Worm (Caenorhabditis elegans) whole organism, young adult: ENCODE measurements around the gene gpx-4.

Experiments
- B0261.1 ChIP-seq: sonication (generic microtip); optimal IDR thresholded peaks from 2 replicates; lab custom pipeline; 2016; ENCODE audit warnings: mild to moderate bottlenecking, missing genetic modification characterization, moderate library complexity, missing compliant biosample characterization
- F33H1.4 ChIP-seq: fragments of 200-800 bp; sonication (Bioruptor generic); IDR thresholded peaks from 2 replicates; pipeline ENCODE4 v1.3.6; 2022; ENCODE audit warnings: missing genetic modification reagents, missing genetic modification characterization, missing compliant biosample characterization
- ama-1 ChIP-seq, 3 experiments: fragments of 150-350 bp in 1 of 3; sonication (generic microtip) in 2 of 3; optimal IDR thresholded peaks; 2 replicates each; lab custom pipeline; 2014 to 2018; ENCODE audit warnings: missing biosample characterization in 2 of 3, missing genetic modification characterization in 2 of 3, missing genetic modification reagents in 2 of 3
- efl-1 ChIP-seq: fragments of 150-350 bp; optimal IDR thresholded peaks from 2 replicates; lab custom pipeline; 2014; ENCODE audit warnings: missing biosample characterization, missing genetic modification reagents, missing genetic modification characterization
- nhr-27 ChIP-seq: fragments of 200-800 bp; sonication (Bioruptor generic); optimal IDR thresholded peaks from 2 replicates; lab custom pipeline; 2018; ENCODE audit warnings: mild to moderate bottlenecking, missing genetic modification characterization, moderate library complexity, missing compliant biosample characterization
- unc-62 ChIP-seq: fragments of 150-350 bp; optimal IDR thresholded peaks from 2 replicates; lab custom pipeline; 2014; ENCODE audit warnings: missing biosample characterization, missing genetic modification reagents, missing genetic modification characterization
- ztf-6 ChIP-seq: fragments of 200-800 bp; sonication (Bioruptor generic); IDR thresholded peaks from 2 replicates; pipeline ENCODE4 v1.3.6; 2022; ENCODE audit warnings: missing genetic modification reagents, missing genetic modification characterization, missing compliant biosample characterization

- no peak for TF ChIP-seq unc-62 (GFP tag; lab: Kevin White, UChicago)
- no peak for TF ChIP-seq ztf-6
- no peak for TF ChIP-seq nhr-27 (tag; lab: Kevin White, UChicago)
- TF ChIP-seq F33H1.4 (GFP tag; lab: Robert Waterston, UW), result no peak
- no peak for TF ChIP-seq ama-1 (optimal IDR thresholded peaks at IDR 0.05; lab: Kevin White, UChicago)
- TF ChIP-seq ama-1 (GFP tag; optimal IDR thresholded peaks at IDR 0.05; lab: Kevin White, UChicago), result no peak
- no peak for TF ChIP-seq B0261.1 (tag; lab: Kevin White, UChicago)
- TF ChIP-seq efl-1 (GFP tag; lab: Kevin White, UChicago), result no peak
Measured at ce11 chrIV:2634992-2635391, 39.8 kb downstream of the gpx-4 start.
